Fruit fly (Drosophila melanogaster) whole organism, prepupa: Measurements from ENCODE around the gene bip1.

Experiments used
- CG11762 ChIP-seq: fragments of 200-800 bp; sonication (Bioruptor generic); optimal IDR thresholded peaks from 3 replicates; lab custom pipeline; 2016; ENCODE audit warnings: missing biosample characterization, missing genetic modification characterization; ENCODE audit not compliant: insufficient read depth
- CG11902 ChIP-seq: fragments of 200-800 bp; sonication (Bioruptor generic); optimal IDR thresholded peaks from 3 replicates; lab custom pipeline; 2016; ENCODE audit warnings: missing biosample characterization, missing genetic modification characterization
- CG15336 ChIP-seq: fragments of 200-800 bp; sonication (Bioruptor generic); IDR thresholded peaks from 2 replicates; pipeline ENCODE4 v1.3.6; 2022; ENCODE audit warnings: missing biosample characterization, missing genetic modification characterization
- CG1621 ChIP-seq: fragments of 200-800 bp; sonication (Bioruptor generic); optimal IDR thresholded peaks from 3 replicates; lab custom pipeline; 2018; ENCODE audit warnings: missing biosample characterization, mild to moderate bottlenecking, missing genetic modification characterization
- CG3032 ChIP-seq: fragments of 200-800 bp; optimal IDR thresholded peaks from 2 replicates; lab custom pipeline; 2019; ENCODE audit warnings: missing biosample characterization, mild to moderate bottlenecking, missing genetic modification characterization, moderate library complexity
- CG31627 ChIP-seq: fragments of 200-800 bp; sonication (Bioruptor generic); optimal IDR thresholded peaks from 3 replicates; lab custom pipeline; 2016; ENCODE audit warnings: missing biosample characterization, missing genetic modification characterization
- CG34406 ChIP-seq: fragments of 200-800 bp; sonication (Bioruptor generic); optimal IDR thresholded peaks from 3 replicates; lab custom pipeline; 2016; ENCODE audit warnings: missing biosample characterization, missing genetic modification characterization
- CG3919 ChIP-seq: fragments of 200-800 bp; sonication (Bioruptor generic); optimal IDR thresholded peaks from 3 replicates; lab custom pipeline; 2016; ENCODE audit warnings: missing biosample characterization, missing genetic modification characterization
- CG6163 ChIP-seq: fragments of 200-800 bp; sonication (Bioruptor generic); IDR thresholded peaks from 3 replicates; pipeline ENCODE4 v1.3.6; 2022; ENCODE audit warnings: missing biosample characterization, missing genetic modification characterization
- CG6808 ChIP-seq: fragments of 200-800 bp; sonication (Bioruptor generic); optimal IDR thresholded peaks from 3 replicates; lab custom pipeline; 2017; ENCODE audit warnings: missing biosample characterization, missing genetic modification characterization, mild to moderate bottlenecking, moderate library complexity, missing genetic modification reagents
- CG7368 ChIP-seq: fragments of 200-800 bp; sonication (Bioruptor generic); optimal IDR thresholded peaks from 3 replicates; lab custom pipeline; 2016; ENCODE audit warnings: missing biosample characterization, missing genetic modification characterization
- CG8119 ChIP-seq: fragments of 200-800 bp; sonication (Bioruptor generic); IDR thresholded peaks from 3 replicates; pipeline ENCODE4 v1.3.6; 2022; ENCODE audit warnings: missing biosample characterization, missing genetic modification characterization
- CG9139 ChIP-seq: fragments of 200-800 bp; sonication (Bioruptor generic); optimal IDR thresholded peaks from 3 replicates; lab custom pipeline; 2017; ENCODE audit warnings: missing biosample characterization, mild to moderate bottlenecking, missing genetic modification characterization
- Eip78C ChIP-seq: fragments of 200-800 bp; sonication (Bioruptor generic); peaks from one replicate; lab custom pipeline; 2016; ENCODE audit warnings: missing biosample characterization, missing genetic modification characterization
- Eip93F ChIP-seq: fragments of 200-800 bp; sonication (Bioruptor generic); optimal IDR thresholded peaks from 2 replicates; lab custom pipeline; 2016; ENCODE audit warnings: missing biosample characterization, mild to moderate bottlenecking, missing genetic modification characterization
- Ets21C ChIP-seq: fragments of 200-800 bp; sonication (Bioruptor generic); optimal IDR thresholded peaks from 3 replicates; lab custom pipeline; 2016; ENCODE audit warnings: missing biosample characterization, missing genetic modification characterization
- Ets96B ChIP-seq: fragments of 200-800 bp; optimal IDR thresholded peaks from 2 replicates; lab custom pipeline; 2019; ENCODE audit warnings: missing biosample characterization, mild to moderate bottlenecking, missing genetic modification characterization, moderate library complexity
- Hr39 ChIP-seq: fragments of 200-800 bp; sonication (Bioruptor generic); optimal IDR thresholded peaks from 2 replicates; lab custom pipeline; 2016; ENCODE audit warnings: missing biosample characterization, missing genetic modification characterization
- Hr4 ChIP-seq: fragments of 200-800 bp; sonication (Bioruptor generic); optimal IDR thresholded peaks from 3 replicates; lab custom pipeline; 2016; ENCODE audit warnings: missing biosample characterization, missing genetic modification characterization
- Lpt ChIP-seq: fragments of 200-800 bp; sonication (Bioruptor generic); optimal IDR thresholded peaks from 3 replicates; lab custom pipeline; 2016; ENCODE audit warnings: missing biosample characterization, missing genetic modification characterization
- Met ChIP-seq: fragments of 200-800 bp; sonication (Bioruptor generic); optimal IDR thresholded peaks from 3 replicates; lab custom pipeline; 2016; ENCODE audit warnings: missing biosample characterization, missing genetic modification characterization
- Sox102F ChIP-seq: fragments of 200-800 bp; sonication (Bioruptor generic); optimal IDR thresholded peaks from 2 replicates; lab custom pipeline; 2016; ENCODE audit warnings: missing biosample characterization, mild to moderate bottlenecking, missing genetic modification characterization
- Sox15 ChIP-seq: fragments of 200-800 bp; sonication (Bioruptor generic); optimal IDR thresholded peaks from 3 replicates; lab custom pipeline; 2016; ENCODE audit warnings: missing biosample characterization, missing genetic modification characterization
- acj6 ChIP-seq: fragments of 200-800 bp; sonication (Bioruptor generic); optimal IDR thresholded peaks from 3 replicates; lab custom pipeline; 2016; ENCODE audit warnings: missing biosample characterization, missing genetic modification characterization
- dac ChIP-seq: fragments of 200-800 bp; sonication (Bioruptor generic); optimal IDR thresholded peaks from 2 replicates; lab custom pipeline; 2017; ENCODE audit warnings: missing biosample characterization, mild to moderate bottlenecking, missing genetic modification characterization
- dsx ChIP-seq: fragments of 200-800 bp; optimal IDR thresholded peaks from 3 replicates; lab custom pipeline; 2019; ENCODE audit warnings: missing biosample characterization, mild to moderate bottlenecking, missing genetic modification characterization, moderate library complexity; ENCODE audit not compliant: poor library complexity, severe bottlenecking
- eg ChIP-seq: fragments of 200-800 bp; sonication (Bioruptor generic); IDR thresholded peaks from 3 replicates; pipeline ENCODE4 v1.3.6; 2022; ENCODE audit warnings: missing biosample characterization, missing genetic modification characterization
- esn ChIP-seq: fragments of 200-800 bp; sonication (Bioruptor generic); optimal IDR thresholded peaks from 2 replicates; lab custom pipeline; 2016; ENCODE audit warnings: missing biosample characterization, mild to moderate bottlenecking, missing genetic modification characterization, moderate library complexity
- fd59A ChIP-seq: fragments of 200-800 bp; sonication (Bioruptor generic); optimal IDR thresholded peaks from 2 replicates; lab custom pipeline; 2017; ENCODE audit warnings: missing biosample characterization, mild to moderate bottlenecking, missing genetic modification characterization, missing genetic modification reagents
- fd85E ChIP-seq: fragments of 200-800 bp; sonication (Bioruptor generic); optimal IDR thresholded peaks from 3 replicates; lab custom pipeline; 2016; ENCODE audit warnings: missing biosample characterization, missing genetic modification characterization
- fkh ChIP-seq: fragments of 200-800 bp; sonication (Bioruptor generic); optimal IDR thresholded peaks from 3 replicates; lab custom pipeline; 2017; ENCODE audit warnings: missing biosample characterization, mild to moderate bottlenecking, missing genetic modification characterization, moderate library complexity
- lz ChIP-seq: fragments of 200-800 bp; sonication (Bioruptor generic); optimal IDR thresholded peaks from 3 replicates; lab custom pipeline; 2016; ENCODE audit warnings: missing biosample characterization, missing genetic modification characterization
- net ChIP-seq: fragments of 200-800 bp; sonication (Bioruptor generic); optimal IDR thresholded peaks from 3 replicates; lab custom pipeline; 2016; ENCODE audit warnings: missing biosample characterization, missing genetic modification characterization
- salr ChIP-seq, 2 experiments: fragments of 200-800 bp; sonication (Bioruptor generic); optimal IDR thresholded peaks; 3 replicates each; lab custom pipeline; 2016 to 2018; ENCODE audit warnings: missing biosample characterization in 2 of 2, missing genetic modification characterization in 2 of 2, mild to moderate bottlenecking in 1 of 2
- spab ChIP-seq: fragments of 200-800 bp; sonication (Bioruptor generic); optimal IDR thresholded peaks from 2 replicates; lab custom pipeline; 2017; ENCODE audit warnings: missing biosample characterization, mild to moderate bottlenecking, missing genetic modification characterization, missing genetic modification reagents
- svp ChIP-seq: fragments of 200-800 bp; sonication (Bioruptor generic); peaks from one replicate; lab custom pipeline; 2016; ENCODE audit warnings: missing biosample characterization, missing genetic modification characterization
- topi ChIP-seq: fragments of 200-800 bp; sonication (Bioruptor generic); optimal IDR thresholded peaks from 3 replicates; lab custom pipeline; 2016; ENCODE audit warnings: missing biosample characterization, missing genetic modification characterization
- vri ChIP-seq: fragments of 200-800 bp; sonication (Bioruptor generic); optimal IDR thresholded peaks from 3 replicates; lab custom pipeline; 2016; ENCODE audit warnings: missing biosample characterization, mild to moderate bottlenecking, missing genetic modification characterization

bip1 gene

dm6 chr3L:8072720-8073119, 14.2 kb upstream of the bip1 start (continued):
- TF ChIP-seq Lpt (GFP tag; lab: Kevin White, UChicago) (peak; percentile 79), Met (GFP tag; lab: Kevin White, UChicago) (peak; percentile 53), CG7368 (GFP tag; lab: Kevin White, UChicago) (peak; percentile 70), CG9139 (no peak), Sox15 (GFP tag; lab: Kevin White, UChicago) (no peak), CG6808 (GFP tag; lab: Kevin White, UChicago) (no peak), Ets21C (GFP tag; lab: Kevin White, UChicago) (no peak), fd59A (no peak), dac (GFP tag; lab: Kevin White, UChicago) (no peak), Hr39 (peak; percentile 23), esn (peak; percentile 62), acj6 (GFP tag; lab: Kevin White, UChicago) (peak; percentile 47), CG31627 (peak; percentile 14), Eip78C (GFP tag; lab: Kevin White, UChicago) (peak; percentile 91), CG3032 (peak; percentile 17), lz (peak; percentile 44), Sox102F (peak; percentile 46), net (GFP tag; lab: Kevin White, UChicago) (peak; percentile 31), CG6163 (GFP tag; lab: Robert Waterston, UW) (peak; percentile 88), salr (GFP tag; optimal IDR thresholded peaks at IDR 0.05; lab: Kevin White, UChicago) (peak in 1 of 2 experiments; percentile 69), fd85E (no peak), dsx (GFP tag; lab: Kevin White, UChicago) (peak; percentile 52), CG34406 (GFP tag; lab: Kevin White, UChicago) (peak; percentile 45), topi (peak; percentile 78), CG1621 (tag; lab: Kevin White, UChicago) (no peak), spab (no peak), Eip93F (GFP tag; lab: Kevin White, UChicago) (no peak), CG3919 (GFP tag; lab: Kevin White, UChicago) (peak; percentile 80), CG11902 (peak; percentile 33), CG8119 (peak; percentile 82), CG11762 (GFP tag; lab: Kevin White, UChicago) (peak; percentile 60), Hr4 (GFP tag; lab: Kevin White, UChicago) (peak; percentile 62), eg (GFP tag; lab: Robert Waterston, UW) (peak; percentile 85)

- TF ChIP-seq CG15336 (peak; percentile 17; the same call in 1 of the 2 replicates), svp (GFP tag; lab: Kevin White, UChicago) (peak; percentile 97), topi (no peak), Eip78C (GFP tag; lab: Kevin White, UChicago) (peak; percentile 3), CG11762 (GFP tag; lab: Kevin White, UChicago) (no peak)
Measured at dm6 chr3L:8071693-8072260, 13.3 kb upstream of the bip1 start.

dm6 chr3L:8071192-8071591, 12.7 kb upstream of the bip1 start:
- TF ChIP-seq vri (GFP tag; lab: Kevin White, UChicago), result peak; percentile 50
- no peak for TF ChIP-seq CG1621 (tag; lab: Kevin White, UChicago)
- TF ChIP-seq, all 60 proteins: peak for 1

dm6 chr3L:8069860-8070259, 11.3 kb upstream of the bip1 start, which contains the start of gene CG42591:
Gene CG42591, minus strand, starts transcription at chr3L:8069960.
- no peak for TF ChIP-seq CG3919 (GFP tag; lab: Kevin White, UChicago)
- no peak for TF ChIP-seq Eip78C (GFP tag; lab: Kevin White, UChicago)
- TF ChIP-seq fkh (GFP tag; lab: Kevin White, UChicago), result no peak
- no peak for TF ChIP-seq CG15336
- no peak for TF ChIP-seq Ets96B (tag; lab: Kevin White, UChicago)
- no peak for TF ChIP-seq Hr4 (GFP tag; lab: Kevin White, UChicago)
- no peak for TF ChIP-seq CG31627
